Worm (Caenorhabditis elegans) whole organism, L4 larva: ENCODE measurements around the gene ZC116.5.

Experiments used
- F26F4.8 ChIP-seq: fragments of 200-800 bp; sonication (Bioruptor generic); conservative IDR thresholded peaks from 2 replicates; pipeline ENCODE4 v1.3.6; 2022; ENCODE audit warnings: missing genetic modification characterization, missing compliant biosample characterization
- F44E2.7 ChIP-seq: fragments of 200-800 bp; sonication (Bioruptor generic); IDR thresholded peaks from 2 replicates; pipeline ENCODE4 v2.1.2; 2022; ENCODE audit warnings: missing genetic modification characterization, missing compliant biosample characterization
- F49E8.2 ChIP-seq: sonication (generic microtip); optimal IDR thresholded peaks from 2 replicates; lab custom pipeline; 2016; ENCODE audit warnings: missing compliant biosample characterization, mild to moderate bottlenecking, missing genetic modification characterization, borderline replicate concordance
- R02D3.7 ChIP-seq: fragments of 150-350 bp; sonication (generic microtip); optimal IDR thresholded peaks from 3 replicates; lab custom pipeline; 2014; ENCODE audit warnings: missing biosample characterization, missing genetic modification characterization
- T20F7.1 ChIP-seq: fragments of 200-800 bp; sonication (Bioruptor generic); optimal IDR thresholded peaks from 2 replicates; lab custom pipeline; 2018; ENCODE audit warnings: mild to moderate bottlenecking, missing genetic modification characterization, missing compliant biosample characterization
- Y105C5A.15 ChIP-seq: fragments of 200-800 bp; sonication (Bioruptor generic); IDR thresholded peaks from 2 replicates; pipeline ENCODE4 v1.3.6; 2022; ENCODE audit warnings: missing genetic modification characterization, missing compliant biosample characterization
- ZK337.2 ChIP-seq: fragments of 200-800 bp; sonication (Bioruptor generic); IDR thresholded peaks from 2 replicates; pipeline ENCODE4 v1.3.6; 2022; ENCODE audit warnings: missing genetic modification reagents, missing genetic modification characterization, missing compliant biosample characterization
- ama-1 ChIP-seq: fragments of 150-350 bp; optimal IDR thresholded peaks from 2 replicates; lab custom pipeline; 2014; ENCODE audit warnings: inconsistent platforms, mixed read lengths
- attf-4 ChIP-seq: sonication (generic microtip); optimal IDR thresholded peaks from 3 replicates; lab custom pipeline; 2017; ENCODE audit warnings: missing biosample characterization, missing genetic modification characterization
- ceh-32 ChIP-seq: sonication (generic microtip); optimal IDR thresholded peaks from 2 replicates; lab custom pipeline; 2016; ENCODE audit warnings: mild to moderate bottlenecking, missing genetic modification characterization, missing compliant biosample characterization; ENCODE audit not compliant: poor library complexity
- ces-1 ChIP-seq: fragments of 150-350 bp; sonication (generic microtip); optimal IDR thresholded peaks from 4 replicates; lab custom pipeline; 2014; ENCODE audit warnings: missing biosample characterization, missing genetic modification reagents, missing genetic modification characterization
- cey-2 ChIP-seq: sonication (generic microtip); optimal IDR thresholded peaks from 3 replicates; lab custom pipeline; 2017; ENCODE audit warnings: missing genetic modification characterization, mild to moderate bottlenecking, missing compliant biosample characterization, antibody characterized with exemption, borderline replicate concordance; ENCODE audit not compliant: insufficient read depth
- daf-19 ChIP-seq: fragments of 200-800 bp; sonication (Bioruptor generic); conservative IDR thresholded peaks from 2 replicates; pipeline ENCODE4 v1.3.6; 2022; ENCODE audit warnings: missing genetic modification characterization, missing compliant biosample characterization
- duxl-1 ChIP-seq: sonication (generic microtip); optimal IDR thresholded peaks from 2 replicates; lab custom pipeline; 2016; ENCODE audit warnings: mild to moderate bottlenecking, missing genetic modification characterization, moderate library complexity, missing compliant biosample characterization; ENCODE audit not compliant: poor library complexity
- egl-27 ChIP-seq: sonication (generic microtip); optimal IDR thresholded peaks from 3 replicates; lab custom pipeline; 2017; ENCODE audit warnings: missing biosample characterization, missing genetic modification reagents, missing genetic modification characterization
- fos-1 ChIP-seq: fragments of 150-350 bp; optimal IDR thresholded peaks from 2 replicates; lab custom pipeline; 2014; ENCODE audit warnings: missing biosample characterization, missing genetic modification characterization
- hif-1 ChIP-seq, 2 experiments: sonication (generic microtip); optimal IDR thresholded peaks; 2 replicates each; lab custom pipeline; 2016 to 2017; ENCODE audit warnings: missing compliant biosample characterization in 2 of 2, missing genetic modification characterization in 2 of 2, missing genetic modification reagents in 2 of 2, missing genotype in 2 of 2, mild to moderate bottlenecking in 1 of 2
- hlh-30 ChIP-seq: sonication (generic microtip); optimal IDR thresholded peaks from 2 replicates; lab custom pipeline; 2017; ENCODE audit warnings: antibody characterized with exemption, mild to moderate bottlenecking, missing genetic modification characterization, missing compliant biosample characterization; ENCODE audit not compliant: insufficient read depth
- hmg-1.1 ChIP-seq: fragments of 200-800 bp; sonication (Bioruptor generic); IDR thresholded peaks from 2 replicates; pipeline ENCODE4 v1.3.6; 2022; ENCODE audit warnings: missing genetic modification reagents, missing genetic modification characterization, missing compliant biosample characterization
- jun-1 ChIP-seq: fragments of 150-350 bp; optimal IDR thresholded peaks from 2 replicates; lab custom pipeline; 2014; ENCODE audit warnings: missing biosample characterization, missing genetic modification reagents, missing genetic modification characterization
- lim-7 ChIP-seq: fragments of 200-800 bp; sonication (Bioruptor generic); IDR thresholded peaks from 2 replicates; pipeline ENCODE4 v1.3.6; 2022; ENCODE audit warnings: missing genetic modification characterization, missing compliant biosample characterization
- lin-1 ChIP-seq: fragments of 200-800 bp; sonication (Bioruptor generic); IDR thresholded peaks from 2 replicates; pipeline ENCODE4 v1.3.6; 2022; ENCODE audit warnings: missing genetic modification reagents, missing genetic modification characterization, missing compliant biosample characterization
- lir-3 ChIP-seq: sonication (generic microtip); optimal IDR thresholded peaks from 2 replicates; lab custom pipeline; 2016; ENCODE audit warnings: mild to moderate bottlenecking, missing genetic modification characterization, missing compliant biosample characterization
- lsy-2 ChIP-seq, 2 experiments: fragments of 150-350 bp in 1 of 2; sonication (generic microtip) in 1 of 2; optimal IDR thresholded peaks; 2 replicates each; lab custom pipeline; 2014 to 2017; ENCODE audit warnings: missing biosample characterization in 2 of 2, missing genetic modification characterization in 2 of 2
- madf-9 ChIP-seq: fragments of 200-800 bp; sonication (Bioruptor generic); conservative IDR thresholded peaks from 2 replicates; pipeline ENCODE4 v1.3.6; 2022; ENCODE audit warnings: missing genetic modification reagents, missing genetic modification characterization, missing compliant biosample characterization
- mdl-1 ChIP-seq, 2 experiments: fragments of 150-350 bp in 1 of 2; sonication (generic microtip) in 1 of 2; optimal IDR thresholded peaks; 2 replicates each; lab custom pipeline; 2014 to 2017; ENCODE audit warnings: missing biosample characterization in 2 of 2, missing genetic modification characterization in 2 of 2
- mdt-29 ChIP-seq: fragments of 200-800 bp; sonication (Bioruptor generic); IDR thresholded peaks from 2 replicates; pipeline ENCODE4 v1.3.6; 2022; ENCODE audit warnings: missing genetic modification reagents, missing genetic modification characterization, missing compliant biosample characterization
- nhr-25 ChIP-seq: sonication (generic microtip); optimal IDR thresholded peaks from 2 replicates; lab custom pipeline; 2017; ENCODE audit warnings: missing genetic modification characterization, mild to moderate bottlenecking, missing compliant biosample characterization, antibody characterized with exemption, moderate library complexity, borderline replicate concordance; ENCODE audit not compliant: insufficient read depth
- nhr-41 ChIP-seq: fragments of 200-800 bp; sonication (Bioruptor generic); IDR thresholded peaks from 2 replicates; pipeline ENCODE4 v1.3.6; 2022; ENCODE audit warnings: missing genetic modification reagents, missing genetic modification characterization, missing compliant biosample characterization
- nhr-42 ChIP-seq: fragments of 200-800 bp; sonication (Bioruptor generic); IDR thresholded peaks from 2 replicates; pipeline ENCODE4 v1.3.6; 2022; ENCODE audit warnings: missing genetic modification characterization, missing compliant biosample characterization
- nhr-76 ChIP-seq: fragments of 150-350 bp; optimal IDR thresholded peaks from 2 replicates; lab custom pipeline; 2014; ENCODE audit warnings: missing biosample characterization, missing genetic modification characterization
- php-3 ChIP-seq: fragments of 200-800 bp; sonication (Bioruptor generic); IDR thresholded peaks from 2 replicates; pipeline ENCODE4 v1.3.6; 2022; ENCODE audit warnings: missing genetic modification reagents, missing genetic modification characterization, missing compliant biosample characterization
- sdz-12 ChIP-seq: fragments of 200-800 bp; sonication (Bioruptor generic); optimal IDR thresholded peaks from 2 replicates; lab custom pipeline; 2018; ENCODE audit warnings: mild to moderate bottlenecking, missing genetic modification characterization, missing compliant biosample characterization
- tra-1 ChIP-seq: fragments of 200-800 bp; sonication (Bioruptor generic); IDR thresholded peaks from 2 replicates; pipeline ENCODE4 v1.3.6; 2022; ENCODE audit warnings: missing genetic modification reagents, missing genetic modification characterization, missing compliant biosample characterization
- unc-62 ChIP-seq, 3 experiments: fragments of 150-350 bp in 1 of 3; sonication (generic microtip); optimal IDR thresholded peaks in 2 of 3; peaks in 1 of 3; 1 replicate in 1 of 3; 2 replicates in 2 of 3; lab custom pipeline; 2014 to 2017; ENCODE audit warnings: missing biosample characterization in 3 of 3, missing genetic modification characterization in 3 of 3, missing genetic modification reagents in 3 of 3, missing genotype in 1 of 3
- zfp-2 ChIP-seq: sonication (generic microtip); optimal IDR thresholded peaks from 2 replicates; lab custom pipeline; 2016; ENCODE audit warnings: mild to moderate bottlenecking, missing genetic modification characterization, missing compliant biosample characterization
- zip-11 ChIP-seq: fragments of 200-800 bp; sonication (Bioruptor generic); IDR thresholded peaks from 2 replicates; pipeline ENCODE4 v1.3.6; 2022; ENCODE audit warnings: missing genetic modification characterization, missing compliant biosample characterization
- ztf-11 ChIP-seq: fragments of 150-350 bp; optimal IDR thresholded peaks from 2 replicates; lab custom pipeline; 2014; ENCODE audit warnings: missing biosample characterization, missing genetic modification characterization
- ztf-7 ChIP-seq: fragments of 150-350 bp; optimal IDR thresholded peaks from 2 replicates; lab custom pipeline; 2014; ENCODE audit warnings: missing biosample characterization, missing genetic modification characterization

The ZC116.5 gene

DNA sequence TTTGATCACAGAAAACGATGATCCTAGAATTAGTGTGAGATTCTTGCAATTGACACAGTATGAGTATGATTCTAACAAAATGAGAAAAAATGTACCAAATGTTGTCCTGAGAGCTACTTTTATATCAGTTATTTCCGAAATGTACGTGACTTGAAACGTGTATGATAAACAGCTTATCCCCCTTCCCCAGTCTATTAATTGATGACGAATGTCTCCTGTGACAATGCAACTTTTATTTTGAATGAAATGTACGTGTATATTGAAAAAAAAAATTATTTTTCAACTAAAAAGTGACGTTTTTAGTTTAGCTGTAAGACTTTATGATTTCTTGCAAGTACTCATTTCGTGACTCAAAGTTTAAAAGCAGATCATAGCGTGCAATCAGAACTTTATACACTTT is 38.5 kb downstream of the ZC116.5 start:
- TF ChIP-seq lsy-2 (tag; optimal IDR thresholded peaks at IDR 0.05; lab: Kevin White, UChicago) (no peak), F26F4.8 (GFP tag; lab: Robert Waterston, UW) (no peak), hif-1 (tag; optimal IDR thresholded peaks at IDR 0.05; lab: Kevin White, UChicago) (no peak), hlh-30 (tag; lab: Kevin White, UChicago) (no peak), egl-27 (tag; lab: Kevin White, UChicago) (no peak), jun-1 (no peak), duxl-1 (tag; lab: Kevin White, UChicago) (no peak), nhr-42 (GFP tag; lab: Robert Waterston, UW) (no peak), lir-3 (no peak), ztf-11 (tag; lab: Kevin White, UChicago) (no peak), ceh-32 (tag; lab: Kevin White, UChicago) (no peak)

DNA sequence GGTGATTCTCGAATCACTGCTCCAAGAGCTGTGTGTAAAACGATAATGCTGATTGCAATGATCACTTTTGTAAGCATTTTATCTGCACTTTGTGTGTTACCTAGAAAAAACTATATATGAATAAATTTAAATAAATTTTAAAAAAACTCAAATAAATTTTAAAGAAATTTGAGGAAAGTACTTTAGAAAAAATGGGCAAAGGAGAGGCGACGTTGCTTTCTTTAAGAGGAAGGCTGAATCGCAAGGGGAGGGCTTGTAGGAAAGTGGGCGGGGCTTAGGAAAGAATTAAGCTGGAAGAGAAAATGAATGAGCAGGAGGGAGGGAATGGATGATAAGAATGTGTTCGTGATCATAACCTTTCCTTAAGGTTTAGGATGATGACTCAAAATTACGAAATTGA is 40.9 kb downstream of the ZC116.5 start, which contains the start of gene E02A10.4:
Gene E02A10.4, minus strand, starts transcription at position 101 of the 400 bp plus-strand sequence.
- TF ChIP-seq mdt-29 (GFP tag; lab: Robert Waterston, UW): no peak
- TF ChIP-seq tra-1 (GFP tag; lab: Robert Waterston, UW): no peak
- no peak for TF ChIP-seq nhr-41 (GFP tag; lab: Robert Waterston, UW)
- no peak for TF ChIP-seq F26F4.8 (GFP tag; lab: Robert Waterston, UW)
- TF ChIP-seq, all 104 proteins: peak for 0

DNA sequence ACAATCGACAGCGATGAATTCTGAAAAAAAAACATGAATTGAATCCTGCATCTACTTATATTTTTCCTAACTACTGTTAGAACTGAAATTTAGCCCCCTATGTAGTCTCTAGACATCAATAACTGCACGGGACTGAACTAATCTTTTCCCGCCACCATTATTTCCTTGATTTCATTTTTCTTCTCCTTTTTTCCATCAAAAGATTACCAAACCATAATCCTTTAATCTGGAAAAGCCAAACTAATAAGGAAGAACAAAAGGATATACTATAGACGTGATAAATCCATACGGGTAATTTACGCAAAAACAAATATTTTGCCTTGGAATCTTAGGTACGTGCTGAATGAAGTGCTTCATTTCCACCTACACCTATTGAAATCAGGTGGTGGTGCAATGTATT is 41.4 kb downstream of the ZC116.5 start:
- TF ChIP-seq unc-62 (GFP tag; optimal IDR thresholded peaks at IDR 0.05 in 1 of 2; lab: Kevin White, UChicago): peak in 1 of 2 experiments; percentile 97
- no peak for TF ChIP-seq unc-62 (tag; optimal IDR thresholded peaks at IDR 0.05; lab: Kevin White, UChicago)
- TF ChIP-seq daf-19 (GFP tag; lab: Robert Waterston, UW): no peak

DNA sequence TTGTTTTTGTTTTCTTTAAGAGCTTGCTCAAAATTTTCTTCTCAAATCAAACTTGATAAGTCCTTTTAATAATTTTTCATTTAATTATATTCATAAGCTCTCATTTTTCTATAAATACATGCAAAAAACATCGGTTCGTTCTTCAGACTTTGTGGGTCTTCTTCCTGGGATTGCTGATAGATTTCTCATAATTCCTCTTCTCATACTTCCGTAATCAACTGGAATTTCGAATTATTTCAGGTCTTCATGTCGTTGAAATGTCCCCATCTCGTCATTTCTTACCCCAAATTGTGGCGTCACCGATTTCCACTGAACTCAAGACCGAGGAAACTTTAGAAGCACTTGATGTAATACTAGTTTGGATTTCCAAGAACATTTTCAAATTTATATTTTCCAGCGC is 43.9 kb downstream of the ZC116.5 start:
- TF ChIP-seq sdz-12 (no peak), ama-1 (lab: Kevin White, UChicago) (no peak), fos-1 (tag; lab: Kevin White, UChicago) (no peak), php-3 (GFP tag; lab: Robert Waterston, UW) (no peak), nhr-76 (tag; lab: Kevin White, UChicago) (no peak), F44E2.7 (GFP tag; lab: Robert Waterston, UW) (no peak), attf-4 (no peak), nhr-41 (GFP tag; lab: Robert Waterston, UW) (no peak), F49E8.2 (tag; lab: Kevin White, UChicago) (no peak), lin-1 (no peak), ces-1 (GFP tag; lab: Kevin White, UChicago) (no peak), hif-1 (tag; optimal IDR thresholded peaks at IDR 0.05; lab: Kevin White, UChicago) (no peak), R02D3.7 (tag; lab: Kevin White, UChicago) (no peak), cey-2 (no peak), lim-7 (GFP tag; lab: Robert Waterston, UW) (no peak)

DNA sequence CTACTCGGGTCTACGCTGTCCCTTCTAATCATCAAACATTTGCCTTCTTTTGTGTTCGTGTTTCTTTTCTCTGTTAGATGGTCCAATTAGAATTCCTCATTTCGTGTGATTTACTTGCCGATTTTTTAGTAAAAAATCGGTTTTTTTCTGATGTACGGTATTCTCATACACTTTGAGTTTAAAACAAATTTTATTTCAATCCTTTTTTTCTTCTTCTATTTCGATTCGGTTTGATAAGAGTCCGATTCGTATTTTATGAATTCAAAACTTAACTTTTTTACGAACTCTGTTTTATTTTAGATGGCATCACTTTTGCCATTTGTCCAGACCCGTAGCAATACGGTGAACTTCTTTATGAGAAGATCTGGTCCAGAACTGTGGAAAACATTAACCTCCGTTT is 45.6 kb downstream of the ZC116.5 start, which contains the start of gene mrps-5:
Gene mrps-5, plus strand, starts transcription at position 301 of the 400 bp plus-strand sequence.
- no peak for TF ChIP-seq madf-9 (GFP tag; lab: Robert Waterston, UW)
- 0 out of 2 replicates have a peak, but pooled peaks have one; percentile 8 for TF ChIP-seq Y105C5A.15
- no peak for TF ChIP-seq ztf-7 (tag; lab: Kevin White, UChicago)
- TF ChIP-seq T20F7.1 (GFP tag; lab: Kevin White, UChicago): peak; percentile 19
- TF ChIP-seq hmg-1.1: no peak
- TF ChIP-seq ZK337.2: no peak
- no peak for TF ChIP-seq zfp-2 (tag; lab: Kevin White, UChicago)
- TF ChIP-seq ztf-11 (tag; lab: Kevin White, UChicago): no peak
- no peak for TF ChIP-seq mdl-1 (tag; optimal IDR thresholded peaks at IDR 0.05; lab: Kevin White, UChicago)
- TF ChIP-seq lim-7 (GFP tag; lab: Robert Waterston, UW): no peak
- no peak for TF ChIP-seq nhr-25 (tag; lab: Kevin White, UChicago)
- no peak for TF ChIP-seq zip-11 (GFP tag; lab: Robert Waterston, UW)
